Worm (Caenorhabditis elegans): ENCODE data around the gene ZK1248.4.

DNA sequence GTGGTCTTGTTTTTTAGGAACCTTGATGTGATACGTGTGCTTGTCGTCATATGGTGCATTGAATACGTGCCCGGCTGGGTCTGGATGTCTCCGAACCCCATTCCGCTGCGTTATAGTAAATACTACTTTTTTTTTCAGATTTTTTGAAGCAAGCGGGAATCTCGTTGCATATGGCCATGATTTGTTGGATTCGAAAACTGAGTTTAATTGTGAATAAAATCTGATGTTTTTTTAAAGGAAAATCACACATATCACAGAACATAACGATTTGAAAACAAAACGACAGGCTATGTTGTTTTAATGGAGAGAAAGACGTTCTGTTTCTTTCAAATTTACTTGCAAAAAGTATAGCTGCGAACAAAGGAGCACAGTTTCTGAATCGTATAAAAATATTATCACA lies 27.0 kb downstream of the ZK1248.4 start, which contains the start of the genes ZK1248.17 and H41C03.3:
- no peak for TF ChIP-seq nhr-237 (tag; optimal IDR thresholded peaks at IDR 0.05)
- TF ChIP-seq lin-15B (tag; optimal IDR thresholded peaks at IDR 0.05) = no peak
- no peak for TF ChIP-seq snpc-4 (tag; optimal IDR thresholded peaks at IDR 0.05)
- TF ChIP-seq R02D3.7 (tag; optimal IDR thresholded peaks at IDR 0.05) = no peak
- no peak for TF ChIP-seq nhr-76 (tag; optimal IDR thresholded peaks at IDR 0.05)
- no peak for TF ChIP-seq ztf-11 (tag; optimal IDR thresholded peaks at IDR 0.05)
- no peak for TF ChIP-seq elt-3 (tag; optimal IDR thresholded peaks at IDR 0.05)
- no peak for TF ChIP-seq ama-1 (optimal IDR thresholded peaks at IDR 0.05)
- no peak for TF ChIP-seq aly-2 (tag; optimal IDR thresholded peaks at IDR 0.05)
- TF ChIP-seq ceh-9 (tag; optimal IDR thresholded peaks at IDR 0.05) = no peak
- TF ChIP-seq unc-39 (tag; optimal IDR thresholded peaks at IDR 0.05) = no peak
- no peak for TF ChIP-seq nhr-28 (tag; optimal IDR thresholded peaks at IDR 0.05)
- TF ChIP-seq ztf-4 (tag; optimal IDR thresholded peaks at IDR 0.05) = no peak
